6 worm cellular contexts compared by ENCODE assay signal in the genomic region with DNA sequence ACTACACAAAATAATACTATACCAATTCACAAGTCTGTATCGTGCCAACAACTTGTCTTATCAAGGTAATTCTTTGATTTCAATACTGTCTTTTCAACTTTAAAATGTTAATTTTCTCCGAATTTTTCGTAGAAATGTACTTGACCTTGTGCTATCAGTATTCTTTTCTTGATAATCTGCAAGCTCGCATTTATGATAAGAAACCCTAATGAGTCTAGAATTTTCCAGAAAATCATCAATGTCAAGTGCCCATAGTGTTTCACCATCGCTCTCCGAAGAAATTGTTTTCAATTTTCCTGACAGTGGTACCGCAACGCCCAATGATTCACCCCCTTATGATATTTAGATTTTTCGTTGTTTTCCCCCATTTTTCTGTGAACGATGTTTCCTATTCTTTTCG.
TF ChIP-seq lines count a peak whose summit lies in the region.

No protein-coding gene starts in this region.

TF ChIP-seq in whole organism, L1 larva, 84 proteins besides CTCF, POLR2A, EP300 and RAD21:
- TF ChIP-seq pqm-1 (tag; optimal IDR thresholded peaks at IDR 0.05; lab: Kevin White, UChicago) (peak; percentile 64), hpl-2 (GFP tag; optimal IDR thresholded peaks at IDR 0.05; lab: Kevin White, UChicago) (no peak), lin-13 (GFP tag; optimal IDR thresholded peaks at IDR 0.05; lab: Kevin White, UChicago) (no peak), ceh-82 (tag; optimal IDR thresholded peaks at IDR 0.05; lab: Kevin White, UChicago) (no peak), elt-2 (tag; optimal IDR thresholded peaks at IDR 0.05; lab: Kevin White, UChicago) (peak; percentile 81), ztf-11 (tag; optimal IDR thresholded peaks at IDR 0.05; lab: Kevin White, UChicago) (no peak)

TF ChIP-seq in whole organism, L2 larva, 48 proteins besides CTCF, POLR2A, EP300 and RAD21:
- TF ChIP-seq skn-1 (tag; optimal IDR thresholded peaks at IDR 0.05; lab: Kevin White, UChicago) = no peak
- TF ChIP-seq fos-1 (tag; optimal IDR thresholded peaks at IDR 0.05; lab: Kevin White, UChicago) = peak; percentile 64

TF ChIP-seq in whole organism, L3 larva, 47 proteins besides CTCF, POLR2A, EP300 and RAD21:
- TF ChIP-seq elt-3 (tag; optimal IDR thresholded peaks at IDR 0.05; lab: Kevin White, UChicago) (no peak), elt-2 (tag; optimal IDR thresholded peaks at IDR 0.05; lab: Kevin White, UChicago) (peak; percentile 66), pqm-1 (tag; optimal IDR thresholded peaks at IDR 0.05; lab: Kevin White, UChicago) (peak; percentile 30), aly-2 (tag; optimal IDR thresholded peaks at IDR 0.05; lab: Kevin White, UChicago) (no peak)

TF ChIP-seq in whole organism, L4 larva, 104 proteins besides CTCF, POLR2A, EP300 and RAD21:
- TF ChIP-seq saeg-2 (GFP tag; IDR thresholded peaks at IDR 0.05; lab: Robert Waterston, UW) = no peak
- TF ChIP-seq hlh-30 (tag; optimal IDR thresholded peaks at IDR 0.05; lab: Kevin White, UChicago; ENCODE audit: insufficient read depth) = peak; percentile 18
- peak; percentile 4 for TF ChIP-seq pqm-1 (tag; optimal IDR thresholded peaks at IDR 0.05; lab: Kevin White, UChicago)
- peak; percentile 31 for TF ChIP-seq dve-1 (tag; optimal IDR thresholded peaks at IDR 0.05; lab: Kevin White, UChicago; ENCODE audit: insufficient read depth)
- TF ChIP-seq R02D3.7 (tag; optimal IDR thresholded peaks at IDR 0.05; lab: Kevin White, UChicago) = no peak
- peak; percentile 59; the same call in 1 of the 2 replicates for TF ChIP-seq mdt-29 (GFP tag; IDR thresholded peaks at IDR 0.05; lab: Robert Waterston, UW)
- TF ChIP-seq tra-1 (GFP tag; IDR thresholded peaks at IDR 0.05; lab: Robert Waterston, UW) = 0 out of 2 replicates have a peak, but pooled peaks have one; percentile 17
- no peak for TF ChIP-seq dmd-9 (GFP tag; IDR thresholded peaks at IDR 0.05; lab: Robert Waterston, UW)
- no peak for TF ChIP-seq daf-16 (GFP tag; optimal IDR thresholded peaks at IDR 0.05; lab: Kevin White, UChicago)
- TF ChIP-seq daf-16 (tag; optimal IDR thresholded peaks at IDR 0.05; lab: Kevin White, UChicago) = peak; percentile 89
- TF ChIP-seq unc-62 (GFP tag; optimal IDR thresholded peaks at IDR 0.05 in 1 of 2; lab: Kevin White, UChicago) = peak in 1 of 2 experiments; percentile 55
- TF ChIP-seq unc-62 (tag; optimal IDR thresholded peaks at IDR 0.05; lab: Kevin White, UChicago) = no peak
- no peak for TF ChIP-seq Y105C5A.15 (GFP tag; IDR thresholded peaks at IDR 0.05; lab: Robert Waterston, UW)
- peak; percentile 46; the same call in 1 of the 2 replicates for TF ChIP-seq dmd-6 (GFP tag; IDR thresholded peaks at IDR 0.05; lab: Robert Waterston, UW)
- TF ChIP-seq hlh-11 (tag; optimal IDR thresholded peaks at IDR 0.05; lab: Kevin White, UChicago) = peak; percentile 60
TF ChIP-seq in whole organism, L4 larva: peak in this region for 9.

TF ChIP-seq in whole organism, late embryonic, 69 proteins besides CTCF, POLR2A, EP300 and RAD21:
- TF ChIP-seq elt-2 (tag; optimal IDR thresholded peaks at IDR 0.05; lab: Kevin White, UChicago) (peak; percentile 64), tbx-7 (tag; optimal IDR thresholded peaks at IDR 0.05; lab: Kevin White, UChicago) (no peak)

TF ChIP-seq in whole organism, young adult, 124 proteins besides CTCF, POLR2A, EP300 and RAD21:
- TF ChIP-seq dox-1 (GFP tag; IDR thresholded peaks at IDR 0.05; lab: Robert Waterston, UW) (no peak), hmg-20 (GFP tag; IDR thresholded peaks at IDR 0.05; lab: Robert Waterston, UW) (no peak), hsf-1 (GFP tag; IDR thresholded peaks at IDR 0.05; lab: Robert Waterston, UW) (peak; percentile 48; the same call in 1 of the 2 replicates), cebp-1 (GFP tag; IDR thresholded peaks at IDR 0.05; lab: Robert Waterston, UW) (no peak), cebp-1 (tag; optimal IDR thresholded peaks at IDR 0.05; lab: Kevin White, UChicago) (peak; percentile 9), nhr-80 (tag; optimal IDR thresholded peaks at IDR 0.05; lab: Kevin White, UChicago) (peak; percentile 44)
